Fruit fly (Drosophila melanogaster): ENCODE measurements around the gene CG3919.

Gene CG3919

DNA sequence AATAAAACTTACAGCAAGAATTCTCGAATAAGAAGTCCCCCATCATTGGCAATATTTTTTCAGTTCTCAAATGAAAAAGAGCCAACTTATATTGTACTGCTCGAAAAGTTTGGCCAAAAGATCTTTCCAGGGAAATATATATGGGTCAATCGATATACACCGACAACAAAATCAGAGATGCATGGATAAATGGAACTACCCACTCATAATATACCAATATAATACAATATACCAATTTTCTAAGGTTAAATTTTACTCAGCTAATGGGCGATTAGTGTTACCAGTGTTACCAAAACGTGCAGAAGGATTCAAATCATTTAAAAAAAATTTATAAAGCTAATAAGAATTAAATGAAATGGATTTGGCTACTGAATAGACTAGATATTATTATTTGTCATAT, 1.7 kb upstream of the CG3919 start:
- no peak for TF ChIP-seq CG17801 (GFP tag; optimal IDR thresholded peaks at IDR 0.05; ENCODE audit: partially characterized antibody)

DNA sequence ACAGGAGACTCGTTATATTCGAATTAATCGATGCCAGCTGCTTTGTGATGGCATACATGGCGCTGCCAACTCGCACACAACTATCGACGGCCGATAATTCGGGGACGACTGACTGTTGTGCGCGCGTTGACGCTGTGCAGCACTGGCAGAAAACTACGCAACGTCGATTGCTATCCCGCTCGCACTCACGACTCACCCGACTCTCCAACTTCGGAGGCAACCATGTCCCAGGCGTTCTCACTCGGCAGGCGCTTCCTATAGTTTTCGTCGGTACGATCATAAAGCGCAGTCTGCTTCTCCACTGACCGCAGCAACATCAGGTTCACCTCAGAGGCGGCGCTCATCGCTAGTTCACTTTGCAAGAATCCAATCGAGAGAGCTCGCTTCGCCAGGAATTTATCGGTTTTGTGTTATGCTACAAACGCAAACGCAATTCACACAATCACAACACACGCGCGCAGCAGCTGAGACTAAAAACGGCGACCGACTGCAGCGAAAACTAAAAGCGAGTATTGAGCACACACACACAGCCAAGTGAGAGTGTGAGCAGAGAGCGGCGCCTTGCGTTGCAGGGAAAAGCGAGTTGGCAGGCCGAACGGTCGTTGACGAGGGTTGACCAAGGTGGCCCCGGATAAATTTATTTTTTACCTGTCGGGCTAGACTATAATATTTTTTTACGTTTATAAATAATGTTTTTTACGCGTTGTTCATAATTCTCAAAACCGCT, 844 bp upstream of the CG3919 start, which contains the start of gene stwl:
stwl (minus strand) TSS at position 521 of the 727 bp plus-strand sequence.
- no peak for TF ChIP-seq CG17801 (GFP tag; optimal IDR thresholded peaks at IDR 0.05; ENCODE audit: partially characterized antibody)

DNA sequence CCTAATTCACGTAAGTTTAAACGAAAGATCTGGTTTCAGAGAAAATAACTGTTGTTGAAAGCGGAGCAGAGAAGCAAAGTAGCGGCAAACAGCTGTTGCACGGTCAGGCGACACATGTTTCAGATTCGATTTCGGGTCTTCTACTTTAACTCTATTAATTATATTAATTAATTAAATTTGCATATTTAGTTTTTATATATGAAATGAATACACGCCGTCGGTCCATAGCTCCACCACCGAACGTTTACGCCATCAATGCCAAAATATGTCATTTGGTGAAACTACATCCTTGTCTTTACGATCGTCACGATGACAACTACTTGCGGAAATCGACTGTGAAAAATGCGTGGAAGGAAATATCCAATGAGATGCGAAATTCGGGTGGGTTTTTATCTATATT, 466 bp downstream of the CG3919 start:
- peak; percentile 59 for TF ChIP-seq CG17801 (GFP tag; optimal IDR thresholded peaks at IDR 0.05; ENCODE audit: partially characterized antibody)

DNA sequence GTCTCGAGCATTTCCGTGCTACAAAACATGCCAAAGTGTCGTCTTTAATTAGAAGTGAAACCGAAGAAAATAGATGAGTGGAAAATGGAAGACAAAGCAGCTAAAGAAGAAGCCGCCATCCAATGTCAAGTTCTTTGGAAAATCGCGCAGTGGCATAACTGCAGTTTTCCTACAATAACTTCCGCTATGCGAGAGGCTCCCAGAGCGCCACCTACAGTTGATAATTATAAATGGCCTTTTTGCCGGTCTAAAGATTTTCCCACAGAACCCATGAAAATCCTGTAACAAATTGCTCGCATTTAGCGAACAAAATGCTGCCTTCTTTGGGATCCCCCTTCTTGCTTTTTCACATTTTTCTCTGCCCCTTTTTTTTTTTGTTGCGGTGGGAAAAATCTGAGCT, 9.6 kb downstream of the CG3919 start:
- TF ChIP-seq CG17801 (GFP tag; optimal IDR thresholded peaks at IDR 0.05; ENCODE audit: partially characterized antibody), result no peak

DNA sequence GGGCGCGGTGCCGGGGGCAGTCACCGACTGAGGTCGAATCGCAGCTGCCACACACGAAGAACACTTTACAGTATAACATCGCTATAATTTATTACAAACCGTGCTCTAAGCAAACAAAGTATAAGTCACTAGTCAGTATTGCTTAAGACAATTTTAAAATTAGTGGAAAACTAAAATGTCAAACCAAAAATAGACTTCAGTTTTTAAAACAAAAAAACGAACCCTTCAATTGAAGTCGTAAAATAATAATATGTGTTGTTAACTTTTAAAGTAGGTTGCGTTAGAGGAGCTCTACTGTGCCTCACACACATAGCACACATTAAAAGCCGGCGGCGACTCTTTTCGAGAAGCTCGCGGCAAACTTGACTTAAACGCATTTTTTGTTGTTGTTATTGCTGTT, 11.7 kb downstream of the CG3919 start:
- TF ChIP-seq CG17801 (GFP tag; optimal IDR thresholded peaks at IDR 0.05; ENCODE audit: partially characterized antibody), result no peak

DNA sequence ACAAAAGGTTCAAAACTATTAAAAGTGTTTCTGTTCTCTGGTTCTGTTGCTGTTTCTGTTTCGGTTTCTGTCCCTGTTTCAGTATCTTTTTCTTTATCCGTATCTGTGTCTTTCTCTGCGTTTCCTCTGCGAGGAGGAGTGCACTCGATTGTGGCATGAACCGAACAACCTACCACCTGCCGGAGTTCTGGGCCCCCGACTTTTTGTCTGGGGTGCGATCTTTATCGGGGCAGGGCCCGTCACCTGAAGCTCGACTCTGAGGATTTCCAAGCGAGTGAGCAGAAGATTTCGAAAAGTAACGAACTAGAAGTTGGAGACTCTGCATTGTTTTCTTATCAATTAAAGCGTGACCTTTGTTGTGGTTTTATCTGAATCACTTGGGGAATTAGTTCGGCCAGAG, 13.2 kb downstream of the CG3919 start:
- TF ChIP-seq CG17801 (GFP tag; optimal IDR thresholded peaks at IDR 0.05; ENCODE audit: partially characterized antibody), result no peak

DNA sequence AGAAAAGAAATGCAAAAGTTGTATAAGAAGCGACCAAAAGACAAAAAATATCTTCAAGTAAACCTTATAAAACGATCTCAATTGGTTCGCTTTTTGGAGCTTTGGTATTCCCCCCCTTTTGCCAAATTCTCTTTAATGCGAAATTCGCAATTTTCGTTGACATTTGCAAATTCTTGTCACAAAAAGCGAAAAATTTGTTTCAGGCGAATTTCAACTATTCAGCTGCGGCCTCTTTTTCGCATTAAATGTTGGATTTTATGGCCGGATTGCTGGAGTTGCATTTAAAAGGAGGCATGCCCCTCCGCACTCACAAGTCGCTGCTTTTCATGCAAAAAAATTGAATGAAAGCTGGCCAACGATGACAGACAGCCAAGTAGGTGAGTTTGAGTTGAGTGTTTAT, 14.7 kb downstream of the CG3919 start:
- TF ChIP-seq CG17801 (GFP tag; optimal IDR thresholded peaks at IDR 0.05; ENCODE audit: partially characterized antibody), result no peak

DNA sequence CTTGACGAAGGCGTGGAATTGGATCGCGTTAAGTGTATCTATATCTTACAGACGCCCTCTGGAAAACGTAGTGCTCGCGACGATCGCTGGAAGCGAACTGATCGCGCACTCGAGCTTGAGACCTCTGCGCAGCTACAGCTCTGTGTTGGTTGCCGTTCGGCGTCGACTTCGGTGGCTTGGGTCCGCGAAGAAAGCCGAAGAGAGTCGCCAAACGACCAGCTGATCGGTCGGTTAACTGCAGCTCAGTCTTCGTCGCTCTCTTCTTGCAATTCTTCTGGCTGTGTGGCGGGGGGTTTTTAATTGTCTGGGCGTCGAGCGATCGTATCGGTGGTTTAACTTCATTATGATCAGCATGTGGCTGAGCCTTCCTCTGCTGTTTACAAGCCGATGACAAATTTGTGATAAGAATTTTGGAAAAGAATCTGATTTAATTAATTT, 16.9 kb downstream of the CG3919 start:
- TF ChIP-seq CG17801 (GFP tag; optimal IDR thresholded peaks at IDR 0.05; ENCODE audit: partially characterized antibody), result peak; percentile 89

DNA sequence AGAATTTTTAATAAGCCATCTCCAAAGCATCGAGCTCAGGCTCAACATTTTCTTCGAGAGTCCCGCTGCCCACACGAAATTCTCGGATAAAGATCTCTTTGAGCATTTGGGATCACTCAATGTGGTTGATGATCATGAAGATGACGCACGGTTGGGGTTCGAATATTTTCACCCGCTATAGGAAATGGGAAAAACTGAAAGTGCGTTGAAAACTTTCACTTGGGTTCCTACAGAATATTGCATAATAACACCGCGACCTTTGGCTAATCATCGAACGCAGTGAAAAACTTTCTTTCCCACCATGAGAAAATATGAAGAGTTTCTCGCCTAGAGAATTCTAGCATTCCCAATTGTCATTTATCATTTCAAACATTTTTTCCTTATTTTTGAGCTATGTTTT, 18.5 kb downstream of the CG3919 start:
- no peak for TF ChIP-seq CG17801 (GFP tag; optimal IDR thresholded peaks at IDR 0.05; ENCODE audit: partially characterized antibody)

DNA sequence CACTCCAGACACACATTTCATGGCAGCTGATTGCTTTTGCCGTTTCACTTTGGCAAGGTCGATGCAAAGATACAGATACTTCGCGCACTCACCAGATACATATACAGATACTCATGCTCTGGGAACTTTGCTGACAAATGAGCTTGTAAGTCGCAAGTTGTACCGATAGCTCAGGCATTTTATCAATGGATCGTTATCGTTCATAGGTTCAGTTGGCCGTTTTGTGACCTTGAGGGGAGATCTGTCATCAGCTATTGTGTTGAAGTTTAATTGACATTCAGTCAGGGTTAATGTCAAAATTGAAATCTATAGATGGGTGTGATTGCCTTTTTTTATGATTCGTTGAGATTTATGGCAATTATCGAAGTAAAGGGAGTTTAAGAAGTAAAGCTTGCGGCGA, 21.8 kb downstream of the CG3919 start:
- TF ChIP-seq CG17801 (GFP tag; optimal IDR thresholded peaks at IDR 0.05; ENCODE audit: partially characterized antibody), result no peak

DNA sequence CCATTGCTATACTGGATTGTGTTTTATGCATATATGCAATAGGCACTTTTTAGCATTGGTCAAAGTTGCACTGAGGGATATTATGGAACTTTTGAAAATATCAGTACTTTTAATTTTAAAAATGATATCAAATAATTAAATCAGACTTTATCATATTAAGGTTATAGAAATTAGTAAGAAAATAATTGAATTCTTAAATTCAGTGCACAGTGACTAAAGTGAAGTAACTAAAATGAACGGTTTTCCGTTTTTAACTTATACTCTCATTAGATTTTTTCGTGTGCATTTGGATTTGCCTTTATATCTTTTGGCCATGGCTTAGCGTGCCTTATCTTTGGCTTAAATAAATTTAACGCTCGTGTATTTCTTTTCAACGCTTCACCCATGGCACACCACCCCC, 30.2 kb downstream of the CG3919 start:
- TF ChIP-seq CG17801 (GFP tag; optimal IDR thresholded peaks at IDR 0.05; ENCODE audit: partially characterized antibody), result no peak

DNA sequence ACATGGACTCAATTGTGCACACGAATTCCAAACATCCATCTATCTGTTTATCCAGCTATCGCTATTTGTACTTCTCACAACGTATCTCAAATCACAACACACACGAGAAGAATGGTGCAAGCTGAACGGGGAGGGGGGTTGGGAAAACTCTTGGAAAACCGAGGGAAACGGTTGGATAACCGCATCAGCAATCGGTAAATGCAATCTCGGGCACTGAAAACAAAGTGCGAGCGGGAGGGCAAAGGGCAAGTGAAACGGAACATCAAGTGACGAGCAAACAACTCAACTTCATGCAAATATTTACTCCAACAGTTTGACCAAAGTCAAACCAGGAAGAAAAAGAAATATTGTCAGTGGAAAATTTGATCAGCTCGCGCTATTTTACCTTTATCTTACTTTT, 36.4 kb downstream of the CG3919 start:
- no peak for TF ChIP-seq CG17801 (GFP tag; optimal IDR thresholded peaks at IDR 0.05; ENCODE audit: partially characterized antibody)

DNA sequence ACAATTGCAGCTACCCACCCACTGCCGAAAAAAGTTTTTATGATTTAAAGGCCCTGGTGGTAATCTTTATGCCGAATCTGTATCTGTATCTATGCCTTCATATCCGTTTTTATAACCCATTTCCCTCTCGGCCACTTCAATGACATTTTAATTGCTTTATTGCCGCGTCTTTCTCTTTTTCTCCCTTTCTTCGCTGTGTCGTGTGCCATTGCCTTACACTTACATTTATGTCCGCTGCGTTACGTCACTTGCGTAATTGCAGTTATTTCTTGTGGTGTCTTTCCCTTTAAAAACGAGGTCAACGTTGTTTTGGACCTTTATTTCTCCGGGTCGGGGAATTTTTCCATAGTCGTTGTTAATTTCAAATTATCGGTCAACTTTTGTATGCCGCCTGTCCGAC, 36.9 kb downstream of the CG3919 start:
- no peak for TF ChIP-seq CG17801 (GFP tag; optimal IDR thresholded peaks at IDR 0.05; ENCODE audit: partially characterized antibody)

DNA sequence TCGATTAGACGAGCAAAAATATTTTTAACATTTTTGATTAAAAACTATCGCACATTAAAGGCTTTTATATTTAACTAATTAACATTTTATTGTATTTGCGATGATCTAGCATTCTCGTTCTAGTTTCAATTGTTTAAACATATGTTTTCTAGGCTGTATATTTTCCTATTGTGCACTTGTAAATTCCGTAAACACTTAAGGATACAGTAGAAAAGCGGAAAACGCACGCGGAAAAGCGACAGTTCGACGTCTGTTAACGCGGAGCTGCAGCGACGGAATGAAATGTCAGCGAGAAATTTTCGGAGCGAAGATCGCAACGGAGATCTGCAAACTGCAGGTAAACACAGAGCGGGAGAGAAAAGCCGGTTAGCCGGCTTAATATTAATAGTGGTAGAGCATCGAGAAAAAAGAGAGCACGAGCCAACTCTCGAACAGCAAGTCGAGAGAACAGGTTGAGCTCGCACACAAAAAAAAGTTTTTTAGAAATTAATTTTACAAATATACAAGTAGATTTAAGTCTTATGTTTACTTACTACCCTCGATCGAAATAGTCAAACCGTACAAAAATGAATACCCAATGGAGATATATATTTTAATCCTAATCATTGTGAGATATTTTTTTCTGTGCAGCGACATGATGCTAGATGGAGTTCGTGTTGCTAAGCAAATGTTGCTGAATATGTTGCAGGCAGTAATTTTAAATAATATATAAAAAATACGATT, 38.1 kb downstream of the CG3919 start:
- TF ChIP-seq CG17801 (GFP tag; optimal IDR thresholded peaks at IDR 0.05; ENCODE audit: partially characterized antibody), result peak; percentile 49

DNA sequence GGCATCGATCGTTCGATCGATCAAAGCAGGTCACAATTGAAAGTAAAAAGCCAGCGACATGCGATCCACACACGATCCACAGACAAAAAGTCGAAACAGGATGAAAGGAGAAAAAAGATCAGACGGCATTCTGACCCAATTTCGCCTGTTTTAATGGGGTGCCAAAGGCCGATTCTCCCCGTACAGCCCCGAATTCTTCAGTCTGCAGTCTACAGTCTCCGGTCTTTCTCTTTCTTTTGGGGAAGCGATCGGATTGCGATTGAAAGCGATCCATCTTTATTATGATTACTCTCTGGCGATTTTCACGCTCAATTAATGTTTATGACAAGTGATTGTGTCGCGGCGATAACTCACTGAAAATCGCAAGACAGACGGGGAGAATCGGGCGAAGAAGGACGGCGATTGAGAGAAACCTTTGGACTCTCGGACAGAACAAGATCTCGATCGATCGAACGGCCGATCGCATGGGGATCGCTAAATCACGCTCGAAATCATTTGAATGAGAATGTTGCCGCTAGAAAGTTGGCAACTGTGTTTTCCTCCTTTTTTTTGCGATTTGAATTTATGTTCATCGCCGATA, 40.0 kb downstream of the CG3919 start:
- no peak for TF ChIP-seq CG17801 (GFP tag; optimal IDR thresholded peaks at IDR 0.05; ENCODE audit: partially characterized antibody)

DNA sequence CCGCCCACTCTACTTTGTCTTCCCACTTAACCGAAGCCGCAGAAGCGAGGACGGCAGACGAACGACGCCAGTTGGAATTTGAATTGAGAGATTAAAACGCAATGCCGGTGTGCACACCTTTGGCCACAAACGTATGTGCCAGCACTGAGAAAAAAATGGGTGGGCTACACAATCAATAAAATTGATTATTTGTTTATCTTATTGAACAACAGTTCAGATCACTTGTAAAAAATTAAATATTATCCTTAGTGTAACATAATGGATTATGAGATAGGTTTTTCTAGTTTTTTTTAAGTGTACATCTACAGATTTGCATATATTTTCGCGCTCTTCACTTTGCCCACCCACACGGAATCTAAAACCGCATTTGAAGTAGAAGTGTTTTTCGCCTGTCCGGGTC, 41.1 kb downstream of the CG3919 start:
- no peak for TF ChIP-seq CG17801 (GFP tag; optimal IDR thresholded peaks at IDR 0.05; ENCODE audit: partially characterized antibody)
